Worm (Caenorhabditis elegans) whole organism, late embryonic: Measurements from ENCODE around the gene arl-3.

ENCODE experiments used
- C08G9.2 ChIP-seq: sonication (generic microtip); optimal IDR thresholded peaks from 2 replicates; lab custom pipeline; 2016; ENCODE audit warnings: mild to moderate bottlenecking, missing genetic modification characterization, moderate library complexity, missing compliant biosample characterization
- C38D4.7 ChIP-seq: fragments of 200-800 bp; sonication (Bioruptor generic); optimal IDR thresholded peaks from 2 replicates; lab custom pipeline; 2018; ENCODE audit warnings: mild to moderate bottlenecking, missing genetic modification characterization, moderate library complexity, missing compliant biosample characterization
- Y22D7AL.16 ChIP-seq: sonication (generic microtip); optimal IDR thresholded peaks from 2 replicates; lab custom pipeline; 2016; ENCODE audit warnings: missing genetic modification characterization, missing compliant biosample characterization
- ama-1 ChIP-seq: fragments of 150-350 bp; optimal IDR thresholded peaks from 2 replicates; lab custom pipeline; 2014
- ceh-14 ChIP-seq: sonication (generic microtip); optimal IDR thresholded peaks from 2 replicates; lab custom pipeline; 2016; ENCODE audit warnings: missing genotype, missing genetic modification characterization, missing compliant biosample characterization
- ceh-24 ChIP-seq: sonication (generic microtip); optimal IDR thresholded peaks from 2 replicates; lab custom pipeline; 2016; ENCODE audit warnings: mild to moderate bottlenecking, missing genetic modification characterization, missing compliant biosample characterization
- ceh-34 ChIP-seq: sonication (generic microtip); optimal IDR thresholded peaks from 2 replicates; lab custom pipeline; 2016; ENCODE audit warnings: mild to moderate bottlenecking, missing genetic modification characterization, missing compliant biosample characterization
- ceh-6 ChIP-seq: fragments of 200-800 bp; sonication (Bioruptor generic); optimal IDR thresholded peaks from 2 replicates; lab custom pipeline; 2018; ENCODE audit warnings: mild to moderate bottlenecking, missing genetic modification characterization, missing compliant biosample characterization
- che-1 ChIP-seq: sonication (generic microtip); optimal IDR thresholded peaks from 2 replicates; lab custom pipeline; 2016; ENCODE audit warnings: mild to moderate bottlenecking, missing genetic modification characterization, missing compliant biosample characterization
- dmd-4 ChIP-seq: sonication (generic microtip); optimal IDR thresholded peaks from 2 replicates; lab custom pipeline; 2016; ENCODE audit warnings: borderline replicate concordance, missing genetic modification characterization, missing compliant biosample characterization
- eyg-1 ChIP-seq: sonication (generic microtip); optimal IDR thresholded peaks from 2 replicates; lab custom pipeline; 2016; ENCODE audit warnings: missing genotype, missing genetic modification characterization, missing compliant biosample characterization
- gmeb-2 ChIP-seq: sonication (generic microtip); optimal IDR thresholded peaks from 2 replicates; lab custom pipeline; 2016; ENCODE audit warnings: missing genetic modification characterization, inconsistent platforms, missing compliant biosample characterization
- hlh-13 ChIP-seq: fragments of 200-800 bp; sonication (Bioruptor generic); optimal IDR thresholded peaks from 2 replicates; lab custom pipeline; 2018; ENCODE audit warnings: mild to moderate bottlenecking, missing genetic modification characterization, missing compliant biosample characterization
- hlh-30 ChIP-seq: sonication (generic microtip); optimal IDR thresholded peaks from 2 replicates; lab custom pipeline; 2017; ENCODE audit warnings: antibody characterized with exemption, missing genetic modification characterization, missing compliant biosample characterization; ENCODE audit not compliant: insufficient read depth
- hlh-8 ChIP-seq: sonication (generic microtip); optimal IDR thresholded peaks from 2 replicates; lab custom pipeline; 2016; ENCODE audit warnings: missing genotype, missing genetic modification characterization, missing compliant biosample characterization
- lin-11 ChIP-seq: fragments of 200-800 bp; sonication (Bioruptor generic); optimal IDR thresholded peaks from 2 replicates; lab custom pipeline; 2018; ENCODE audit warnings: mild to moderate bottlenecking, missing genetic modification characterization, missing compliant biosample characterization
- nhr-11 ChIP-seq: fragments of 150-350 bp; optimal IDR thresholded peaks from 2 replicates; lab custom pipeline; 2014; ENCODE audit warnings: missing biosample characterization, missing genetic modification characterization
- odd-2 ChIP-seq: sonication (generic microtip); optimal IDR thresholded peaks from 2 replicates; lab custom pipeline; 2017; ENCODE audit warnings: antibody characterized with exemption, mild to moderate bottlenecking, missing genetic modification characterization, missing compliant biosample characterization
- pat-9 ChIP-seq: fragments of 200-800 bp; sonication (Bioruptor generic); optimal IDR thresholded peaks from 2 replicates; lab custom pipeline; 2018; ENCODE audit warnings: mild to moderate bottlenecking, missing genetic modification characterization, moderate library complexity, missing compliant biosample characterization
- pha-2 ChIP-seq: sonication (generic microtip); optimal IDR thresholded peaks from 2 replicates; lab custom pipeline; 2017; ENCODE audit warnings: mild to moderate bottlenecking, missing genetic modification characterization, missing compliant biosample characterization
- pha-4 ChIP-seq: fragments of 150-350 bp; optimal IDR thresholded peaks from 2 replicates; lab custom pipeline; 2018; ENCODE audit warnings: missing biosample characterization, missing genetic modification reagents, missing genetic modification characterization
- ref-2 ChIP-seq: sonication (generic microtip); optimal IDR thresholded peaks from 2 replicates; lab custom pipeline; 2016; ENCODE audit warnings: missing genetic modification characterization, missing compliant biosample characterization
- sdc-2 ChIP-seq: sonication (generic microtip); optimal IDR thresholded peaks from 2 replicates; lab custom pipeline; 2016; ENCODE audit warnings: missing genotype, missing genetic modification characterization, missing compliant biosample characterization
- sox-2 ChIP-seq: fragments of 200-800 bp; sonication (Bioruptor generic); IDR thresholded peaks from 2 replicates; pipeline ENCODE4 v1.3.6; 2022; ENCODE audit warnings: missing genetic modification reagents, missing genetic modification characterization, missing compliant biosample characterization
- sox-4 ChIP-seq: sonication (generic microtip); optimal IDR thresholded peaks from 2 replicates; lab custom pipeline; 2017; ENCODE audit warnings: mild to moderate bottlenecking, missing genetic modification characterization, inconsistent platforms, missing compliant biosample characterization
- syd-9 ChIP-seq: sonication (generic microtip); optimal IDR thresholded peaks from 2 replicates; lab custom pipeline; 2016; ENCODE audit warnings: mild to moderate bottlenecking, missing genetic modification characterization, moderate library complexity, missing compliant biosample characterization
- tbx-2 ChIP-seq: sonication (generic microtip); optimal IDR thresholded peaks from 2 replicates; lab custom pipeline; 2016; ENCODE audit warnings: missing genetic modification characterization, missing compliant biosample characterization
- ttx-3 ChIP-seq: sonication (generic microtip); optimal IDR thresholded peaks from 2 replicates; lab custom pipeline; 2016; ENCODE audit warnings: missing genetic modification reagents, missing genetic modification characterization, missing compliant biosample characterization
- unc-42 ChIP-seq: sonication (generic microtip); optimal IDR thresholded peaks from 2 replicates; lab custom pipeline; 2016; ENCODE audit warnings: missing genotype, missing genetic modification characterization, missing compliant biosample characterization
- unc-55 ChIP-seq: sonication (generic microtip); optimal IDR thresholded peaks from 2 replicates; lab custom pipeline; 2017; ENCODE audit warnings: missing biosample characterization, missing genetic modification reagents, missing genetic modification characterization
- zip-5 ChIP-seq: sonication (generic microtip); optimal IDR thresholded peaks from 2 replicates; lab custom pipeline; 2016; ENCODE audit warnings: missing genetic modification characterization, missing compliant biosample characterization

Gene arl-3

DNA sequence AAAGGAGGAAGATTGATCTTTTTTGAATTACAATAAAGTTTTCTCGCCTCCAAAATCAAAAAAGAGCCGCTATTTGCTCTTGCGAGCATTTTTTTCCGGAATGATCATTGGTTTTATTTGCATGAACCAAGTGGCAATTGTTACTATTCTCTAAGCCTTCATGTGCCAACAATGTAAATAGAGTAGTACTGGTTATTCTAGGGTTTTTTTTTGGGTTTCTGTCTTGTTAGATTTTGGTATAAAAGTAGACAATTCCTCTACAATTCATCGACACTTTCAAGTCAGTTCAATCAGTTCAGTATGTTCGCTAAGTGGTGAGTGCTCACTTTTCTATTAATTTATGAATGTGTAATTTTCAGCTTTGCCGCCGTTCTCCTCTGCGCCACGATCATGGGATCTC is 28.3 kb upstream of the arl-3 start, which contains the start of gene nspb-7:
nspb-7 (plus strand) TSS at position 301 of the 400 bp plus-strand sequence.
- TF ChIP-seq ceh-34 = no peak
- TF ChIP-seq eyg-1 = no peak
- TF ChIP-seq C08G9.2 (tag; lab: Kevin White, UChicago) = no peak

DNA sequence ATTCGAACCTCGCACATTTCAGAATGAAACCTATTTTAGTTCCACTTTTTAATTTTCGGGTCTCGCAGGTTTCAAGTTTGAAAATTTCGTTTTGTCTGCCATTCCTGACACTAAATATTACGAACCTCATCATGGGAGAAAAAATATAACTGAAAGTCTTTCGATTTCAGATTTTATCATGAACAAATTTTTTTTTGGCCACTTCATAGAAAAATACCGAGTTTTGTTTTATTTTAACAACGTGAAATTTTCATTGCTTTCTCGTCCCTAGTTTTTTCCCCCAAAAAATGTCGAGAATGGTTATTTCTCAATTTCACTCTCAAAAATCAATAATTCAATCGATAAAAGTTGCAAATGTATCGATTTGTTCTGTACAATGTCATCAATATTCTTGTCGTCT is 27.6 kb upstream of the arl-3 start, which contains the start of gene C01G12.9:
C01G12.9 (plus strand) TSS at position 301 of the 400 bp plus-strand sequence.
- TF ChIP-seq che-1 (tag; lab: Kevin White, UChicago) = no peak
- TF ChIP-seq ref-2 (tag; lab: Kevin White, UChicago) = no peak
- TF ChIP-seq nhr-11 (tag; lab: Kevin White, UChicago) = no peak
- no peak for TF ChIP-seq pat-9
- no peak for TF ChIP-seq pha-2 (tag; lab: Kevin White, UChicago)
- no peak for TF ChIP-seq unc-42 (tag; lab: Kevin White, UChicago)
- no peak for TF ChIP-seq sdc-2 (tag; lab: Kevin White, UChicago)
- TF ChIP-seq dmd-4 (tag; lab: Kevin White, UChicago) = no peak

DNA sequence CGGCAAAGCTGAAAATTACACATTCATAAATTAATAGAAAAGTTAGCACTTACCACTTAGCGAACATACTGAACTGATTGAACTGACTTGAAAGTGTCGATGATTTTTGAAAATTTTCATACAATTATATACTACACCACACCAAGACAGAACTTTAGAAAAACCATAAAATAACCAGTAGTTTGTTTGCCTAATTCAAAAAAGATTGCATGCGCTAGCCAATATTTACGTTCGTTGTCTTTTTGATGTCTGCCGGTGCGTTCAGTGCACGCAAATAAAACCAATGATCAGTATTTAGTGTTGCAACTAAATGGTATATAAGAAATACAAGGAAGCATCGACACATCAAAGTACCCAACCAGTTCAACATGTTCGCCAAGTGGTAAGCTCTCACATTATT is 25.7 kb upstream of the arl-3 start, which contains the start of the genes nspb-8 and nspb-9:
nspb-8 (minus strand) TSS at position 101 of the 400 bp plus-strand sequence.
nspb-9 (plus strand) TSS at position 311 of the 400 bp plus-strand sequence.
- TF ChIP-seq odd-2 (no peak), ceh-14 (tag; lab: Kevin White, UChicago) (no peak), ttx-3 (tag; lab: Kevin White, UChicago) (no peak), C38D4.7 (GFP tag; lab: Kevin White, UChicago) (no peak), gmeb-2 (tag; lab: Kevin White, UChicago) (no peak)

DNA sequence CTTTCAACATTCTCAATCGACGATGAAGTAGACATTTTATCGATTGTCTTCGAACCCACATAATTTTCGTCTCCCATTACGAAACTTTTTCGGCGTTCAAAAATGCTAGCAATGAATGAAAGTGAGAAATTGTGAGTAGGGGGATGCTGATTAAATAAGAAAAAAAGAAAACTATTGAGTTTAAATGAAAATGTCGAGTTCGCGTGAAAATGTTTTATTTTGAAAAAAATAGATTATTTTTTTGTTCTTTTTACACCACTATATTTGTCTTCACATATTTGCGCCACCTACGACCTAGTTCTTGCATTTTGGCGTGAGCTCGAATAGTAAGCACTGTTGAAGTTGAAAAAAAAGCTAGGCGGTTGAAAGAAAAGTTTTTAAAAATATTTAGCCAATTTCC is 24.1 kb upstream of the arl-3 start, which contains the start of gene C01G12.3:
C01G12.3 (minus strand) TSS at position 101 of the 400 bp plus-strand sequence.
- TF ChIP-seq ceh-24 (tag; lab: Kevin White, UChicago) = no peak
- TF ChIP-seq hlh-13 (GFP tag; lab: Kevin White, UChicago) = no peak
- TF ChIP-seq unc-55 = no peak
- no peak for TF ChIP-seq pha-2 (tag; lab: Kevin White, UChicago)
- TF ChIP-seq syd-9 (tag; lab: Kevin White, UChicago) = no peak
- TF ChIP-seq tbx-2 (tag; lab: Kevin White, UChicago) = no peak
- no peak for TF ChIP-seq ceh-6 (GFP tag; lab: Kevin White, UChicago)
- TF ChIP-seq C08G9.2 (tag; lab: Kevin White, UChicago) = no peak
- no peak for TF ChIP-seq sox-4 (tag; lab: Kevin White, UChicago)
- TF ChIP-seq ref-2 (tag; lab: Kevin White, UChicago) = no peak
- no peak for TF ChIP-seq hlh-8
- no peak for TF ChIP-seq sox-2 (GFP tag; lab: Robert Waterston, UW)
- no peak for TF ChIP-seq hlh-30 (tag; lab: Kevin White, UChicago)
- TF ChIP-seq, all 69 proteins: peak for 0

DNA sequence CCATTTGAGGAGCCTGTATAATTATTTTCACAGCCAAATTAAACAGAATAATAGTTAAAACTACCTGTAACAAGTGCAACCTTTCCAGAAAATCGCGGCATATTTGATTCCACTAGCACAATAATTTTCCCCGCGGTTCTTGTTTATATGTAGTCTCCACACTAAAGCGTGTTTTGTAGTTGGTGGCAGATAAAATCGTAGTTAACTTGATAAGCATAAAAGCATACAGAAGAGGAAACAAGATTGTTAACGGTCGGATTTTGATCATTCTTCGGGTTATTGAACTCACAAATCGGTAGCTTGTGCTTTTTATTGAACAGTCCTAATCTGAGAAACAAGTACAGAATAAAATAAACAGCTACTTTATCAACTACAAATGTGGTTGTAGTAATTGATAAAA is 18.9 kb upstream of the arl-3 start, which contains the start of gene C01G12.5:
C01G12.5 (minus strand) TSS at position 101 of the 400 bp plus-strand sequence.
- TF ChIP-seq zip-5 (tag; lab: Kevin White, UChicago) = no peak
- no peak for TF ChIP-seq Y22D7AL.16 (tag; lab: Kevin White, UChicago)

DNA sequence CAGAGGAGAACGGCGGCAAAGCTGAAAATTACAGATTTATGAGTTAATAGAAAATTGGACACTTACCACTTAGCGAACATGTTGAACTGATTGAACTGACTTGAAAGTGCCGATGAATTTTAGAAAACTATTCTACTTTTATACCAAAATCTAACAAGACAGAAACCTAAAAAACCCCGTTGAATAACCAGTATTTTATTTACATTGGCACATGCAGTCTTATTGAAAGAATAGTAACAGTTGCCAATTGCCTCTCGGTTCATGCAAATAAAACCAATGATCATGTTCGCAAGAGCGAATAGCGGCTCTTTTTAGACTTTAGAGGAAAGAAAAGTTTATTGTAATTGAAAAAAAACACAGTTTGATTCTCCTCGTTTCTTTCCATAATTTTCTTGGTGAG is 18.1 kb upstream of the arl-3 start, which contains the start of gene nspb-10:
nspb-10 (minus strand) TSS at position 101 of the 400 bp plus-strand sequence.
- TF ChIP-seq pha-4 = no peak
- TF ChIP-seq ref-2 (tag; lab: Kevin White, UChicago) = no peak
- no peak for TF ChIP-seq lin-11 (tag; lab: Kevin White, UChicago)
- no peak for TF ChIP-seq che-1 (tag; lab: Kevin White, UChicago)
- no peak for TF ChIP-seq C08G9.2 (tag; lab: Kevin White, UChicago)
- TF ChIP-seq ama-1 (lab: Kevin White, UChicago) = no peak
- TF ChIP-seq, all 69 proteins: peak for 0
